Fruit fly (Drosophila melanogaster) whole organism, embryonic: ENCODE data around the gene CG5758.

Experiments
- Ada2b ChIP-seq: fragments of 200-800 bp; sonication (Bioruptor generic); IDR thresholded peaks from 2 replicates; pipeline ENCODE4 v1.3.6; 2022; ENCODE audit warnings: missing biosample characterization, missing genetic modification characterization
- Bgb ChIP-seq: fragments of 200-800 bp; sonication (Bioruptor generic); IDR thresholded peaks from 2 replicates; pipeline ENCODE4 v1.3.6; 2022; ENCODE audit warnings: missing biosample characterization, missing genetic modification characterization; ENCODE audit not compliant: partially characterized antibody
- Bteb2 ChIP-seq: fragments of 200-800 bp; sonication (Bioruptor generic); optimal IDR thresholded peaks from 2 replicates; lab custom pipeline; 2016; ENCODE audit warnings: missing biosample characterization, missing genetic modification characterization
- CG10431 ChIP-seq: fragments of 200-800 bp; sonication (Bioruptor generic); optimal IDR thresholded peaks from 3 replicates; lab custom pipeline; 2018; ENCODE audit warnings: missing biosample characterization, mild to moderate bottlenecking, missing genetic modification characterization
- CG13287 ChIP-seq: fragments of 200-800 bp; sonication (Bioruptor generic); IDR thresholded peaks from 2 replicates; pipeline ENCODE4 v1.3.6; 2022; ENCODE audit warnings: missing biosample characterization, missing genetic modification characterization; ENCODE audit not compliant: partially characterized antibody
- CG13624 ChIP-seq: fragments of 200-800 bp; sonication (Bioruptor generic); optimal IDR thresholded peaks from 2 replicates; lab custom pipeline; 2016; ENCODE audit warnings: missing biosample characterization, missing genetic modification characterization
- CG16779 ChIP-seq: fragments of 200-800 bp; sonication (Bioruptor generic); IDR thresholded peaks from 2 replicates; pipeline ENCODE4 v1.3.6; 2022; ENCODE audit warnings: missing biosample characterization, missing genetic modification characterization
- CG17361 ChIP-seq: fragments of 200-800 bp; sonication (Bioruptor generic); IDR thresholded peaks from 3 replicates; pipeline ENCODE4 v1.3.6; 2022; ENCODE audit warnings: missing biosample characterization, missing genetic modification characterization
- CG3163 ChIP-seq: fragments of 200-800 bp; sonication (Bioruptor generic); optimal IDR thresholded peaks from 3 replicates; lab custom pipeline; 2016; ENCODE audit warnings: missing biosample characterization, missing genetic modification characterization
- CG3281 ChIP-seq: fragments of 200-800 bp; sonication (Bioruptor generic); optimal IDR thresholded peaks from 3 replicates; lab custom pipeline; 2017; ENCODE audit warnings: missing biosample characterization, mild to moderate bottlenecking, missing genetic modification characterization
- CG34376 ChIP-seq: fragments of 200-800 bp; sonication (Bioruptor generic); optimal IDR thresholded peaks from 2 replicates; lab custom pipeline; 2018; ENCODE audit warnings: missing biosample characterization, mild to moderate bottlenecking, missing genetic modification characterization
- CG4617 ChIP-seq: fragments of 200-800 bp; sonication (Bioruptor generic); optimal IDR thresholded peaks from 3 replicates; lab custom pipeline; 2016; ENCODE audit warnings: missing biosample characterization, missing genetic modification characterization, borderline replicate concordance
- CG6654 ChIP-seq: fragments of 200-800 bp; sonication (Bioruptor generic); optimal IDR thresholded peaks from 2 replicates; lab custom pipeline; 2017; ENCODE audit warnings: missing biosample characterization, mild to moderate bottlenecking, missing genetic modification characterization
- CG9727 ChIP-seq: fragments of 200-800 bp; sonication (Bioruptor generic); optimal IDR thresholded peaks from 3 replicates; lab custom pipeline; 2017; ENCODE audit warnings: missing biosample characterization, mild to moderate bottlenecking, missing genetic modification characterization
- CG9797 ChIP-seq: fragments of 200-800 bp; sonication (Bioruptor generic); optimal IDR thresholded peaks from 3 replicates; lab custom pipeline; 2018; ENCODE audit warnings: missing biosample characterization, mild to moderate bottlenecking, missing genetic modification characterization
- CoRest ChIP-seq: fragments of 200-800 bp; sonication (Bioruptor generic); optimal IDR thresholded peaks from 3 replicates; lab custom pipeline; 2018; ENCODE audit warnings: missing biosample characterization, mild to moderate bottlenecking, missing genetic modification characterization, moderate library complexity
- Drgx ChIP-seq: fragments of 200-800 bp; sonication (Bioruptor generic); IDR thresholded peaks from 2 replicates; pipeline ENCODE4 v1.3.6; 2022; ENCODE audit warnings: missing biosample characterization, missing genetic modification characterization
- E2f2 ChIP-seq: fragments of 200-800 bp; sonication (Bioruptor generic); IDR thresholded peaks from 2 replicates; pipeline ENCODE4 v1.3.6; 2022; ENCODE audit warnings: missing biosample characterization, missing genetic modification characterization
- Eip74EF ChIP-seq, 2 experiments: fragments of 200-800 bp in 1 of 2; fragments of >200 bp in 1 of 2; sonication (Bioruptor generic) in 1 of 2; optimal IDR thresholded peaks; 2 replicates each; lab custom pipeline; 2017 to 2019; ENCODE audit warnings: missing biosample characterization in 2 of 2, missing genetic modification characterization in 2 of 2, mild to moderate bottlenecking in 1 of 2, moderate library complexity in 1 of 2
- GATAe ChIP-seq: fragments of 200-800 bp; sonication (Bioruptor generic); conservative IDR thresholded peaks from 2 replicates; pipeline ENCODE4 v1.3.6; 2022; ENCODE audit warnings: missing biosample characterization, missing genetic modification characterization
- H15 ChIP-seq: fragments of 200-800 bp; sonication (Bioruptor generic); IDR thresholded peaks from 3 replicates; pipeline ENCODE4 v1.3.6; 2022; ENCODE audit warnings: missing biosample characterization, missing genetic modification characterization
- HLH3B ChIP-seq: fragments of 200-800 bp; sonication (Bioruptor generic); IDR thresholded peaks from 2 replicates; pipeline ENCODE4 v1.3.6; 2022; ENCODE audit warnings: missing biosample characterization, missing genetic modification characterization
- Hey ChIP-seq: fragments of 200-800 bp; sonication (Bioruptor generic); optimal IDR thresholded peaks from 3 replicates; lab custom pipeline; 2018; ENCODE audit warnings: missing biosample characterization, mild to moderate bottlenecking, missing genetic modification characterization
- NK7.1 ChIP-seq: fragments of 200-800 bp; sonication (Bioruptor generic); optimal IDR thresholded peaks from 3 replicates; lab custom pipeline; 2016; ENCODE audit warnings: missing biosample characterization, missing genetic modification characterization
- Rx ChIP-seq: fragments of 200-800 bp; sonication (Bioruptor generic); IDR thresholded peaks from 2 replicates; pipeline ENCODE4 v1.3.6; 2022; ENCODE audit warnings: missing biosample characterization, missing genetic modification characterization
- Trl ChIP-seq, 3 experiments: fragments of >200 bp in 2 of 3; fragments of 200-800 bp in 1 of 3; sonication (Bioruptor generic) in 1 of 3; optimal IDR thresholded peaks; 2 replicates in 1 of 3; 3 replicates in 2 of 3; lab custom pipeline; 2016 to 2017; ENCODE audit warnings: missing biosample characterization in 1 of 3, missing genetic modification characterization in 1 of 3
- Xrp1 ChIP-seq: fragments of 200-800 bp; sonication (Bioruptor generic); IDR thresholded peaks from 2 replicates; pipeline ENCODE4 v1.3.6; 2022; ENCODE audit warnings: missing biosample characterization, missing genetic modification characterization
- chif ChIP-seq, 2 experiments: fragments of 200-800 bp; sonication (Bioruptor generic); optimal IDR thresholded peaks; 3 replicates each; lab custom pipeline; 2016; ENCODE audit warnings: missing biosample characterization in 2 of 2, missing genetic modification characterization in 2 of 2
- corto ChIP-seq: fragments of 200-800 bp; sonication (Bioruptor generic); optimal IDR thresholded peaks from 2 replicates; lab custom pipeline; 2016; ENCODE audit warnings: missing biosample characterization, mild to moderate bottlenecking, missing genetic modification characterization, moderate library complexity
- crp ChIP-seq, 2 experiments: fragments of 200-800 bp; sonication (Bioruptor generic); optimal IDR thresholded peaks; 2 replicates in 1 of 2; 3 replicates in 1 of 2; lab custom pipeline; 2017; ENCODE audit warnings: missing biosample characterization in 2 of 2, missing genetic modification characterization in 2 of 2, mild to moderate bottlenecking in 1 of 2, moderate library complexity in 1 of 2
- dpn ChIP-seq, 2 experiments: fragments of 200-800 bp; sonication (Bioruptor generic); optimal IDR thresholded peaks; 3 replicates each; lab custom pipeline; 2016; ENCODE audit warnings: missing biosample characterization in 2 of 2, missing genetic modification characterization in 2 of 2
- ftz-f1 ChIP-seq: fragments of 200-800 bp; sonication (Bioruptor generic); optimal IDR thresholded peaks from 2 replicates; lab custom pipeline; 2016; ENCODE audit warnings: missing biosample characterization, missing genetic modification characterization
- hkb ChIP-seq, 2 experiments: fragments of 200-800 bp in 1 of 2; fragments of >200 bp in 1 of 2; sonication (Bioruptor generic) in 1 of 2; IDR thresholded peaks in 1 of 2; optimal IDR thresholded peaks in 1 of 2; 2 replicates each; pipeline versions ENCODE4 v1.3.6 to Lab custom; 2017 to 2022; ENCODE audit warnings: missing biosample characterization in 1 of 2, missing genetic modification characterization in 1 of 2
- luna ChIP-seq: fragments of 200-800 bp; sonication (Bioruptor generic); optimal IDR thresholded peaks from 2 replicates; lab custom pipeline; 2016; ENCODE audit warnings: missing biosample characterization, missing genetic modification characterization
- maf-S ChIP-seq: fragments of 200-800 bp; sonication (Bioruptor generic); optimal IDR thresholded peaks from 2 replicates; lab custom pipeline; 2016; ENCODE audit warnings: missing biosample characterization, missing genetic modification characterization
- nmo ChIP-seq: fragments of 200-800 bp; sonication (Bioruptor generic); optimal IDR thresholded peaks from 2 replicates; lab custom pipeline; 2018; ENCODE audit warnings: missing biosample characterization, mild to moderate bottlenecking, missing genetic modification characterization, moderate library complexity
- oc ChIP-seq: fragments of 200-800 bp; sonication (Bioruptor generic); optimal IDR thresholded peaks from 2 replicates; lab custom pipeline; 2018; ENCODE audit warnings: missing biosample characterization, mild to moderate bottlenecking, missing genetic modification characterization, moderate library complexity
- otp ChIP-seq: fragments of 200-800 bp; sonication (Bioruptor generic); IDR thresholded peaks from 3 replicates; pipeline ENCODE4, ENCODE4 v1.3.6; 2022; ENCODE audit warnings: missing biosample characterization, missing genetic modification characterization
- pita ChIP-seq: fragments of 200-800 bp; sonication (Bioruptor generic); optimal IDR thresholded peaks from 2 replicates; lab custom pipeline; 2017; ENCODE audit warnings: missing biosample characterization, mild to moderate bottlenecking, missing genetic modification characterization
- ro ChIP-seq: fragments of 200-800 bp; sonication (Bioruptor generic); IDR thresholded peaks from 2 replicates; pipeline ENCODE4 v1.3.6; 2022; ENCODE audit warnings: missing biosample characterization, missing genetic modification characterization
- sim ChIP-seq: fragments of 200-800 bp; sonication (Bioruptor generic); IDR thresholded peaks from 2 replicates; pipeline ENCODE4 v1.3.6; 2022; ENCODE audit warnings: missing biosample characterization, missing genetic modification characterization
- sima ChIP-seq: fragments of 200-800 bp; sonication (Bioruptor generic); optimal IDR thresholded peaks from 2 replicates; lab custom pipeline; 2016; ENCODE audit warnings: missing biosample characterization, missing genetic modification characterization
- sob ChIP-seq: fragments of 200-800 bp; sonication (Bioruptor generic); IDR thresholded peaks from 2 replicates; pipeline ENCODE4 v1.3.6; 2022; ENCODE audit warnings: missing biosample characterization, missing genetic modification characterization
- sqz ChIP-seq: fragments of 200-800 bp; sonication (Bioruptor generic); optimal IDR thresholded peaks from 3 replicates; lab custom pipeline; 2018; ENCODE audit warnings: missing biosample characterization, mild to moderate bottlenecking, missing genetic modification characterization
- toy ChIP-seq: fragments of 200-800 bp; sonication (Bioruptor generic); IDR thresholded peaks from 2 replicates; pipeline ENCODE4 v1.3.6; 2022; ENCODE audit warnings: missing biosample characterization, missing genetic modification characterization
- z ChIP-seq: fragments of 200-800 bp; sonication (Bioruptor generic); IDR thresholded peaks from 3 replicates; pipeline ENCODE4 v1.3.6; 2022; ENCODE audit warnings: missing biosample characterization, missing genetic modification characterization

The CG5758 gene

dm6 chr2L:18153068-18153467 is 33.3 kb downstream of the CG5758 start, which contains the start of gene CG17681 (continued):
- no peak for TF ChIP-seq ro (GFP tag; lab: Robert Waterston, UW)
- no peak for TF ChIP-seq Hey (tag; lab: Kevin White, UChicago)
- no peak for TF ChIP-seq oc (tag; lab: Kevin White, UChicago)
- no peak for TF ChIP-seq sima (GFP tag; lab: Kevin White, UChicago)
- TF ChIP-seq CG17361, result no peak
- TF ChIP-seq HLH3B (GFP tag; lab: Robert Waterston, UW), result no peak
- no peak for TF ChIP-seq CG13624
- TF ChIP-seq CG3163, result no peak
- TF ChIP-seq toy (GFP tag; lab: Robert Waterston, UW), result no peak
- TF ChIP-seq CG16779 (GFP tag; lab: Robert Waterston, UW), result no peak
- peak in 1 of 2 experiments; percentile 3 for TF ChIP-seq Eip74EF (GFP tag; optimal IDR thresholded peaks at IDR 0.05; lab: Kevin White, UChicago)
- TF ChIP-seq NK7.1 (GFP tag; lab: Kevin White, UChicago), result no peak
- no peak for TF ChIP-seq maf-S (GFP tag; lab: Kevin White, UChicago)
- peak; percentile 27 for TF ChIP-seq CG9727
- TF ChIP-seq CG9797, result no peak
- 0 out of 2 replicates have a peak, but pooled peaks have one; percentile 10 for TF ChIP-seq sim (GFP tag; lab: Robert Waterston, UW)
- TF ChIP-seq sqz (GFP tag; lab: Kevin White, UChicago), result no peak
- peak; percentile 12 for TF ChIP-seq CoRest (tag; lab: Kevin White, UChicago)
- TF ChIP-seq nmo (GFP tag; lab: Kevin White, UChicago), result peak; percentile 19
- TF ChIP-seq Rx (GFP tag; lab: Robert Waterston, UW), result no peak
- TF ChIP-seq sob (GFP tag; lab: Robert Waterston, UW), result no peak
- TF ChIP-seq CG10431 (GFP tag; lab: Kevin White, UChicago), result no peak
- no peak for TF ChIP-seq otp
- no peak for TF ChIP-seq CG34376 (GFP tag; lab: Kevin White, UChicago)
- no peak for TF ChIP-seq chif (GFP tag; optimal IDR thresholded peaks at IDR 0.05; lab: Kevin White, UChicago)

dm6 chr2L:18154551-18154950 is 34.8 kb downstream of the CG5758 start, which contains the start of gene CG15155:
TSS of gene CG15155 (plus strand) at chr2L:18154851.
- TF ChIP-seq GATAe (GFP tag; lab: Robert Waterston, UW) (no peak), luna (GFP tag; lab: Kevin White, UChicago) (no peak), hkb (optimal IDR thresholded peaks at IDR 0.05; lab: Kevin White, UChicago) (no peak), hkb (GFP tag; IDR thresholded peaks at IDR 0.05; lab: Robert Waterston, UW) (no peak)

- TF ChIP-seq CG3163 (peak; percentile 66), H15 (GFP tag; lab: Robert Waterston, UW) (no peak), Trl (optimal IDR thresholded peaks at IDR 0.05; lab: Kevin White, UChicago) (peak; percentile 7 to 27), Trl (GFP tag; optimal IDR thresholded peaks at IDR 0.05; lab: Kevin White, UChicago) (no peak), Bteb2 (GFP tag; lab: Kevin White, UChicago) (no peak), z (GFP tag; lab: Robert Waterston, UW) (peak; percentile 73), Drgx (no peak)
Measured at dm6 chr2L:18155877-18156276, 36.1 kb downstream of the CG5758 start, which contains the start of gene CG5783. TSS of gene CG5783 (plus strand) at chr2L:18156043.

dm6 chr2L:18158622-18159043 is 38.8 kb downstream of the CG5758 start:
- peak; percentile 59 for TF ChIP-seq pita (GFP tag; lab: Kevin White, UChicago)
- peak; percentile 48 for TF ChIP-seq E2f2 (GFP tag; lab: Robert Waterston, UW)
- TF ChIP-seq Xrp1, result no peak
- TF ChIP-seq CG3281, result no peak
- peak; percentile 39 to 88 for TF ChIP-seq crp (GFP tag; optimal IDR thresholded peaks at IDR 0.05; lab: Kevin White, UChicago)
- TF ChIP-seq dpn (GFP tag; optimal IDR thresholded peaks at IDR 0.05; lab: Kevin White, UChicago), result no peak
- TF ChIP-seq Ada2b, result no peak
- TF ChIP-seq CG9797, result peak; percentile 76
- TF ChIP-seq CG13287, result peak; percentile 35; the same call in 1 of the 2 replicates
- peak; percentile 31; the same call in 1 of the 2 replicates for TF ChIP-seq Bgb (GFP tag; lab: Robert Waterston, UW)
- TF ChIP-seq CG4617 (GFP tag; lab: Kevin White, UChicago), result peak; percentile 77
- peak; percentile 6 for TF ChIP-seq ftz-f1 (GFP tag; lab: Kevin White, UChicago)
- TF ChIP-seq CG6654 (GFP tag; lab: Kevin White, UChicago), result peak; percentile 98
- no peak for TF ChIP-seq corto (GFP tag; lab: Kevin White, UChicago)
